Worm (Caenorhabditis elegans) whole organism, L2 larva: ENCODE data around the gene F31E8.5.

Source experiments
- C34F6.9 ChIP-seq: fragments of 150-350 bp; optimal IDR thresholded peaks from 2 replicates; lab custom pipeline; 2014; ENCODE audit warnings: missing biosample characterization, missing genetic modification characterization
- ZK546.5 ChIP-seq: sonication (generic microtip); optimal IDR thresholded peaks from 2 replicates; lab custom pipeline; 2017; ENCODE audit warnings: missing biosample characterization, missing genetic modification characterization
- aly-2 ChIP-seq: fragments of 150-350 bp; optimal IDR thresholded peaks from 2 replicates; lab custom pipeline; 2014; ENCODE audit warnings: missing biosample characterization, missing genetic modification characterization
- blmp-1 ChIP-seq: sonication (generic microtip); optimal IDR thresholded peaks from 2 replicates; lab custom pipeline; 2017; ENCODE audit warnings: missing genetic modification characterization, mild to moderate bottlenecking, missing compliant biosample characterization, antibody characterized with exemption, moderate library complexity; ENCODE audit not compliant: insufficient read depth
- ceh-82 ChIP-seq: fragments of 150-350 bp; optimal IDR thresholded peaks from 2 replicates; lab custom pipeline; 2014; ENCODE audit warnings: missing biosample characterization, missing genetic modification characterization
- elt-1 ChIP-seq: fragments of 150-350 bp; optimal IDR thresholded peaks from 2 replicates; lab custom pipeline; 2014; ENCODE audit warnings: missing biosample characterization, missing genetic modification characterization
- lsy-2 ChIP-seq, 2 experiments: fragments of 150-350 bp in 1 of 2; sonication (generic microtip) in 1 of 2; optimal IDR thresholded peaks; 2 replicates each; lab custom pipeline; 2014 to 2017; ENCODE audit warnings: missing biosample characterization in 2 of 2, missing genetic modification characterization in 2 of 2
- nhr-11 ChIP-seq: fragments of 150-350 bp; optimal IDR thresholded peaks from 2 replicates; lab custom pipeline; 2014; ENCODE audit warnings: missing biosample characterization, missing genetic modification characterization
- nhr-12 ChIP-seq: fragments of 150-350 bp; optimal IDR thresholded peaks from 2 replicates; lab custom pipeline; 2014; ENCODE audit warnings: missing biosample characterization, missing genetic modification characterization
- nhr-25 ChIP-seq: fragments of 150-350 bp; sonication (generic microtip); optimal IDR thresholded peaks from 3 replicates; lab custom pipeline; 2014; ENCODE audit warnings: missing biosample characterization, missing genetic modification characterization
- sma-3 ChIP-seq: sonication (generic microtip); optimal IDR thresholded peaks from 2 replicates; lab custom pipeline; 2016; ENCODE audit warnings: missing genetic modification reagents, missing genetic modification characterization, missing compliant biosample characterization
- ztf-11 ChIP-seq: sonication (generic microtip); optimal IDR thresholded peaks from 2 replicates; lab custom pipeline; 2017; ENCODE audit warnings: missing biosample characterization, missing genetic modification characterization

DNA sequence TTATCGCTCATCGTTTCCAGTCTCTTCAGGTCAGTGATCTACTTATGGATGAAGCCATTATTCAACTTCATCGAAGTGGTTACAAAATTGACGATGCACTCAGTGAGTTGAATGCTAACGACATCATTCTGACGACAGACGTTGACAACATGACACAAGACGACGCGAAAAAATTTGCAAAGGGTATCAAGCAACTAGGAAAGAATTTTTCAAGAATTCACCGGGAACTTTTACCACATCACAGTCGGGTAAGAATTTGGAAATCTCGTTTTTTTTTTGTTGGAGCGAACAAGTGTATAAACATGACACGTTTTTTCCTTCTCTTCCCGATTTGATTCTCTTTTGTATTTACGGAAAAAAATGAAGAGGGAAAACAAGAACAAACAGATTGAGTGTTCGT is 33.6 kb upstream of the F31E8.5 start:
- TF ChIP-seq ZK546.5 (tag; lab: Kevin White, UChicago) (no peak), aly-2 (tag; lab: Kevin White, UChicago) (no peak), ceh-82 (tag; lab: Kevin White, UChicago) (no peak), nhr-12 (tag; lab: Kevin White, UChicago) (no peak), nhr-11 (no peak), ztf-11 (tag; lab: Kevin White, UChicago) (no peak), C34F6.9 (tag; lab: Kevin White, UChicago) (no peak), sma-3 (GFP tag; lab: Kevin White, UChicago) (no peak), blmp-1 (tag; lab: Kevin White, UChicago) (no peak), nhr-25 (no peak), lsy-2 (tag; optimal IDR thresholded peaks at IDR 0.05; lab: Kevin White, UChicago) (no peak), elt-1 (tag; lab: Kevin White, UChicago) (no peak)
